Worm (Caenorhabditis elegans): ENCODE data around the gene Y50D4B.2.

The Y50D4B.2 gene

DNA sequence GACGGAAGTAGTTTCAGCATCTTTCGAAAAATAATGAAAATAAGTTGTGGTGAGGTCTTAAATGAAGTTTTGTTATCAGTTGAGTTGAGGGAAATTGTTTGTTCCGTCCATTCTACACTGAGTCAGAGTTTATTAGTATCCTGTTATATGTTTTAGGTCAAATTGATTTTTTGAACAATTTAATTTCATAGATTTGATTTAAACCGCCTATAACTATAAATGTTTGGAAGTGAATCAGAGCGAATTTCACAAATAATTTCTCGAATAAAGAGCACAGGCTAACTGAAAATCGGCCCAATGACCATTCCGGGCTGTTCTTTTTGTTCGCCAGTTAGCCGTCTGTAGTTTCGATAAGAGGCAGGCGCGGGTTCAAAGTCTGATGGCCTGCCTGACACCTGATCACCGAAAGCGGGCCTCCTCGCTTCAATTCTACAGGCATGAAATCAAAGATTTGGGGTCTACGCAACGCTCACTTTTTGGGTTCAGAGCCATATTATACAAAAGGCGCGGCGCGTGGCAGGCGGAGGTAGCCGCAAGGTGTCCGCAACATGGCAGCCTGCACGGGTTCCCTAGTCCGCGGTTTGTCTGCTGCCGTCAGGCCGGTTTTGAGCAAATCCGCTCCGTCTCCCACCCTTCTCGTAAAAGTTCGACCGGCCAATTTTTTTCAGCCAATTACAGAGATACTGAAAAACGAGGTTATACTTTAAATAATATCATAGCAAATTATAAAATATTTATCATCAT lies 31.7 kb downstream of the Y50D4B.2 start, which contains the start of gene W07B8.4:
Gene W07B8.4, minus strand, starts transcription at position 51 of the 744 bp plus-strand sequence.
- peak; percentile 62; the same call in 1 of the 2 replicates for TF ChIP-seq zfp-3 (GFP tag; conservative IDR thresholded peaks at IDR 0.05)
- TF ChIP-seq snpc-4 (tag; optimal IDR thresholded peaks at IDR 0.05), result no peak
- TF ChIP-seq aha-1 (tag), result peak; percentile 38
- TF ChIP-seq zip-2 (tag; optimal IDR thresholded peaks at IDR 0.05), result no peak
- TF ChIP-seq unc-62 (GFP tag; optimal IDR thresholded peaks at IDR 0.05 in 1 of 2), result peak in 1 of 2 experiments; percentile 39
- TF ChIP-seq unc-62 (tag; optimal IDR thresholded peaks at IDR 0.05), result no peak
- TF ChIP-seq ztf-7 (tag; optimal IDR thresholded peaks at IDR 0.05), result no peak
- no peak for TF ChIP-seq nhr-28 (tag; optimal IDR thresholded peaks at IDR 0.05)
- TF ChIP-seq daf-16 (GFP tag; optimal IDR thresholded peaks at IDR 0.05), result no peak
- TF ChIP-seq daf-16 (tag; optimal IDR thresholded peaks at IDR 0.05), result no peak
- no peak for TF ChIP-seq mep-1 (tag; optimal IDR thresholded peaks at IDR 0.05)
- TF ChIP-seq T26A8.4 (GFP tag; IDR thresholded peaks at IDR 0.05), result no peak
- TF ChIP-seq madf-9 (GFP tag; conservative IDR thresholded peaks at IDR 0.05), result no peak
- no peak for TF ChIP-seq hmg-1.1 (GFP tag; IDR thresholded peaks at IDR 0.05)
- no peak for TF ChIP-seq nhr-48 (tag; optimal IDR thresholded peaks at IDR 0.05)
- TF ChIP-seq pqm-1 (tag; optimal IDR thresholded peaks at IDR 0.05), result no peak
- TF ChIP-seq zip-11 (GFP tag; IDR thresholded peaks at IDR 0.05), result no peak
- TF ChIP-seq hif-1 (tag; optimal IDR thresholded peaks at IDR 0.05), result no peak
- TF ChIP-seq set-16 (GFP tag; IDR thresholded peaks at IDR 0.05), result peak; percentile 82
- no peak for TF ChIP-seq attf-4 (tag; optimal IDR thresholded peaks at IDR 0.05)
- no peak for TF ChIP-seq mdt-29 (GFP tag; IDR thresholded peaks at IDR 0.05)
- TF ChIP-seq mdl-1 (tag; optimal IDR thresholded peaks at IDR 0.05), result no peak
- TF ChIP-seq pha-4 (GFP tag; IDR thresholded peaks at IDR 0.05), result 0 out of 2 replicates have a peak, but pooled peaks have one; percentile 52
- no peak for TF ChIP-seq pha-4 (tag; optimal IDR thresholded peaks at IDR 0.05)
- TF ChIP-seq lir-3 (tag; optimal IDR thresholded peaks at IDR 0.05), result no peak
- TF ChIP-seq dmd-8 (GFP tag; IDR thresholded peaks at IDR 0.05), result peak; percentile 47; the same call in 1 of the 2 replicates
- TF ChIP-seq ztf-11 (tag; optimal IDR thresholded peaks at IDR 0.05), result no peak
- TF ChIP-seq D1046.2 (GFP tag; IDR thresholded peaks at IDR 0.05), result 0 out of 2 replicates have a peak, but pooled peaks have one; percentile 46
- TF ChIP-seq F49E8.2 (tag; optimal IDR thresholded peaks at IDR 0.05; ENCODE audit: borderline replicate concordance), result no peak
- TF ChIP-seq sdz-12 (GFP tag; optimal IDR thresholded peaks at IDR 0.05), result no peak
- TF ChIP-seq ceh-62 (tag; optimal IDR thresholded peaks at IDR 0.05), result no peak
- no peak for TF ChIP-seq nhr-6 (tag; optimal IDR thresholded peaks at IDR 0.05)
- peak; percentile 3 for TF ChIP-seq nhr-102 (tag; optimal IDR thresholded peaks at IDR 0.05)
- TF ChIP-seq Y48G9A.11 (GFP tag; IDR thresholded peaks at IDR 0.05), result peak; percentile 31; the same call in 1 of the 2 replicates
- TF ChIP-seq Y75B8A.6 (GFP tag; IDR thresholded peaks at IDR 0.05), result no peak
- TF ChIP-seq lin-38 (GFP tag; IDR thresholded peaks at IDR 0.05), result peak; percentile 41

ce11 chrV:1133223-1133622 lies 32.8 kb downstream of the Y50D4B.2 start:
- TF ChIP-seq dve-1 (tag; optimal IDR thresholded peaks at IDR 0.05; ENCODE audit: insufficient read depth), result peak; percentile 11
- TF ChIP-seq daf-16 (GFP tag; optimal IDR thresholded peaks at IDR 0.05), result no peak
- peak; percentile 43 for TF ChIP-seq daf-16 (tag; optimal IDR thresholded peaks at IDR 0.05)
- no peak for TF ChIP-seq mxl-2 (GFP tag; conservative IDR thresholded peaks at IDR 0.05)
- TF ChIP-seq hif-1 (tag; optimal IDR thresholded peaks at IDR 0.05), result no peak
- TF ChIP-seq nhr-25 (tag; optimal IDR thresholded peaks at IDR 0.05; ENCODE audit: borderline replicate concordance, insufficient read depth), result no peak
- TF ChIP-seq nhr-77 (tag; optimal IDR thresholded peaks at IDR 0.05), result no peak
- TF ChIP-seq nhr-28 (tag; optimal IDR thresholded peaks at IDR 0.05), result peak; percentile 60

Data from whole organism, L4 larva.